Worm (Caenorhabditis elegans) whole organism, early embryonic: ENCODE results near the gene imp-2.

Experiments used
- B0310.2 ChIP-seq: sonication (generic microtip); optimal IDR thresholded peaks from 2 replicates; lab custom pipeline; 2016; ENCODE audit warnings: mild to moderate bottlenecking, missing genetic modification characterization, missing compliant biosample characterization
- F13C5.2 ChIP-seq: sonication (generic microtip); optimal IDR thresholded peaks from 2 replicates; lab custom pipeline; 2017; ENCODE audit warnings: mild to moderate bottlenecking, missing genetic modification characterization, inconsistent platforms, missing compliant biosample characterization
- aly-1 ChIP-seq: sonication (generic microtip); optimal IDR thresholded peaks from 2 replicates; lab custom pipeline; 2016; ENCODE audit warnings: missing genetic modification characterization, missing compliant biosample characterization
- ama-1 ChIP-seq: fragments of 150-350 bp; optimal IDR thresholded peaks from 2 replicates; lab custom pipeline; 2014
- ceh-13 ChIP-seq: fragments of 200-800 bp; sonication (Bioruptor generic); optimal IDR thresholded peaks from 2 replicates; lab custom pipeline; 2018; ENCODE audit warnings: mild to moderate bottlenecking, missing genetic modification characterization, missing compliant biosample characterization
- ceh-36 ChIP-seq: sonication (generic microtip); optimal IDR thresholded peaks from 2 replicates; lab custom pipeline; 2016; ENCODE audit warnings: missing genetic modification characterization, inconsistent platforms, missing compliant biosample characterization
- ets-7 ChIP-seq: sonication (generic microtip); optimal IDR thresholded peaks from 2 replicates; lab custom pipeline; 2016; ENCODE audit warnings: missing genotype, missing genetic modification characterization, missing compliant biosample characterization
- flt-1 ChIP-seq: fragments of 200-800 bp; sonication (Bioruptor generic); IDR thresholded peaks from 2 replicates; pipeline ENCODE4 v1.3.6; 2022; ENCODE audit warnings: missing genetic modification characterization, missing compliant biosample characterization
- hmbx-1 ChIP-seq: sonication (generic microtip); optimal IDR thresholded peaks from 2 replicates; lab custom pipeline; 2016; ENCODE audit warnings: mild to moderate bottlenecking, missing genetic modification characterization, missing compliant biosample characterization
- hmg-4 ChIP-seq: fragments of 200-800 bp; sonication (Bioruptor generic); optimal IDR thresholded peaks from 2 replicates; lab custom pipeline; 2018; ENCODE audit warnings: mild to moderate bottlenecking, missing genetic modification characterization, missing compliant biosample characterization
- hnd-1 ChIP-seq: sonication (generic microtip); optimal IDR thresholded peaks from 2 replicates; lab custom pipeline; 2016; ENCODE audit warnings: missing genetic modification characterization, missing compliant biosample characterization
- pes-1 ChIP-seq: fragments of 200-800 bp; sonication (Bioruptor generic); IDR thresholded peaks from 2 replicates; pipeline ENCODE4 v1.3.6; 2022; ENCODE audit warnings: missing genetic modification reagents, missing genetic modification characterization, missing compliant biosample characterization
- scrt-1 ChIP-seq: fragments of 200-800 bp; sonication (Bioruptor generic); IDR thresholded peaks from 2 replicates; pipeline ENCODE4 v1.3.6; 2022; ENCODE audit warnings: missing genetic modification characterization, missing compliant biosample characterization
- sea-1 ChIP-seq: fragments of 200-800 bp; sonication (Bioruptor generic); conservative IDR thresholded peaks from 2 replicates; pipeline ENCODE4 v1.3.6; 2022; ENCODE audit warnings: missing genetic modification characterization, missing compliant biosample characterization
- tbx-11 ChIP-seq: fragments of 200-800 bp; sonication (Bioruptor generic); IDR thresholded peaks from 2 replicates; pipeline ENCODE4 v1.3.6; 2022; ENCODE audit warnings: missing genetic modification characterization, missing compliant biosample characterization
- tbx-37 ChIP-seq: fragments of 200-800 bp; sonication (Bioruptor generic); conservative IDR thresholded peaks from 2 replicates; pipeline ENCODE4 v1.3.6; 2022; ENCODE audit warnings: missing genetic modification reagents, missing genetic modification characterization, missing compliant biosample characterization
- tra-4 ChIP-seq: sonication (generic microtip); optimal IDR thresholded peaks from 2 replicates; lab custom pipeline; 2017; ENCODE audit warnings: missing genetic modification characterization, missing compliant biosample characterization

Gene imp-2

ce11 chrIV:11119972-11120562 is 1.4 kb upstream of the imp-2 start:
- TF ChIP-seq aly-1 (tag; lab: Kevin White, UChicago) (no peak), tbx-11 (0 out of 2 replicates have a peak, but pooled peaks have one; percentile 51)

ce11 chrIV:11112641-11113040 is 6.0 kb downstream of the imp-2 start, which contains the start of gene clc-9:
Gene clc-9, plus strand, starts transcription at chrIV:11112941.
- TF ChIP-seq ama-1 (lab: Kevin White, UChicago) (no peak), ceh-36 (no peak), pes-1 (GFP tag; lab: Robert Waterston, UW) (no peak), hmg-4 (GFP tag; lab: Kevin White, UChicago) (no peak), B0310.2 (tag; lab: Kevin White, UChicago) (no peak)

ce11 chrIV:11111898-11112297 is 6.8 kb downstream of the imp-2 start:
- TF ChIP-seq hnd-1 (tag; lab: Kevin White, UChicago) (no peak), hmg-4 (GFP tag; lab: Kevin White, UChicago) (no peak), ceh-13 (GFP tag; lab: Kevin White, UChicago) (no peak)

- no peak for TF ChIP-seq hnd-1 (tag; lab: Kevin White, UChicago)
- TF ChIP-seq tbx-11 = no peak
- TF ChIP-seq B0310.2 (tag; lab: Kevin White, UChicago) = no peak
- no peak for TF ChIP-seq ama-1 (lab: Kevin White, UChicago)
- TF ChIP-seq hmbx-1 (tag; lab: Kevin White, UChicago) = no peak
- no peak for TF ChIP-seq ceh-13 (GFP tag; lab: Kevin White, UChicago)
- TF ChIP-seq tra-4 (tag; lab: Kevin White, UChicago) = no peak
- no peak for TF ChIP-seq pes-1 (GFP tag; lab: Robert Waterston, UW)
- no peak for TF ChIP-seq ceh-36
- no peak for TF ChIP-seq sea-1 (GFP tag; lab: Robert Waterston, UW)
- TF ChIP-seq aly-1 (tag; lab: Kevin White, UChicago) = no peak
- TF ChIP-seq scrt-1 (GFP tag; lab: Robert Waterston, UW) = no peak
- TF ChIP-seq flt-1 (GFP tag; lab: Robert Waterston, UW) = no peak
- no peak for TF ChIP-seq ets-7 (tag; lab: Kevin White, UChicago)
- TF ChIP-seq hmg-4 (GFP tag; lab: Kevin White, UChicago) = no peak
- no peak for TF ChIP-seq F13C5.2 (tag; lab: Kevin White, UChicago)
- TF ChIP-seq tbx-37 (GFP tag; lab: Robert Waterston, UW) = no peak
Measured at ce11 chrIV:11110995-11111619, 7.6 kb downstream of the imp-2 start, which contains the start of gene rps-5. Gene rps-5, minus strand, starts transcription at chrIV:11111045.

- no peak for TF ChIP-seq sea-1 (GFP tag; lab: Robert Waterston, UW)
- TF ChIP-seq scrt-1 (GFP tag; lab: Robert Waterston, UW) = no peak
- no peak for TF ChIP-seq ets-7 (tag; lab: Kevin White, UChicago)
- TF ChIP-seq ceh-36 = no peak
- no peak for TF ChIP-seq flt-1 (GFP tag; lab: Robert Waterston, UW)
- TF ChIP-seq hnd-1 (tag; lab: Kevin White, UChicago) = no peak
- no peak for TF ChIP-seq hmg-4 (GFP tag; lab: Kevin White, UChicago)
Measured at ce11 chrIV:11109771-11110170, 8.9 kb downstream of the imp-2 start, which contains the start of gene pigk-1. Gene pigk-1, minus strand, starts transcription at chrIV:11110018.

- TF ChIP-seq ceh-13 (GFP tag; lab: Kevin White, UChicago) (no peak), ets-7 (tag; lab: Kevin White, UChicago) (no peak), flt-1 (GFP tag; lab: Robert Waterston, UW) (no peak), ceh-36 (no peak), hmg-4 (GFP tag; lab: Kevin White, UChicago) (no peak), pes-1 (GFP tag; lab: Robert Waterston, UW) (no peak), F13C5.2 (tag; lab: Kevin White, UChicago) (no peak), hmbx-1 (tag; lab: Kevin White, UChicago) (no peak), scrt-1 (GFP tag; lab: Robert Waterston, UW) (no peak), aly-1 (tag; lab: Kevin White, UChicago) (no peak)
Measured at ce11 chrIV:11105724-11106123, 13.0 kb downstream of the imp-2 start, which contains the start of gene srlf-24. Gene srlf-24, minus strand, starts transcription at chrIV:11105824.

ce11 chrIV:11103501-11103900 is 15.2 kb downstream of the imp-2 start:
- TF ChIP-seq hmg-4 (GFP tag; lab: Kevin White, UChicago) (no peak), pes-1 (GFP tag; lab: Robert Waterston, UW) (no peak), tra-4 (tag; lab: Kevin White, UChicago) (no peak), aly-1 (tag; lab: Kevin White, UChicago) (no peak), tbx-37 (GFP tag; lab: Robert Waterston, UW) (no peak), ama-1 (lab: Kevin White, UChicago) (no peak), hmbx-1 (tag; lab: Kevin White, UChicago) (no peak), flt-1 (GFP tag; lab: Robert Waterston, UW) (no peak), tbx-11 (no peak)

- TF ChIP-seq aly-1 (tag; lab: Kevin White, UChicago) (no peak), F13C5.2 (tag; lab: Kevin White, UChicago) (no peak), hmbx-1 (tag; lab: Kevin White, UChicago) (no peak)
Measured at ce11 chrIV:11102608-11103007, 16.1 kb downstream of the imp-2 start, which contains the start of gene srlf-17. Gene srlf-17, minus strand, starts transcription at chrIV:11102708.
